Worm (Caenorhabditis elegans) whole organism, L3 larva: ENCODE data around the gene gid-7.

ENCODE experiments used
- aly-2 ChIP-seq: fragments of 150-350 bp; optimal IDR thresholded peaks from 2 replicates; lab custom pipeline; 2014; ENCODE audit warnings: missing biosample characterization, missing genetic modification characterization
- egl-27 ChIP-seq: sonication (generic microtip); optimal IDR thresholded peaks from 4 replicates; lab custom pipeline; 2017; ENCODE audit warnings: missing biosample characterization, missing genetic modification reagents, missing genetic modification characterization
- fkh-10 ChIP-seq: sonication (generic microtip); optimal IDR thresholded peaks from 2 replicates; lab custom pipeline; 2017; ENCODE audit warnings: missing biosample characterization, missing genetic modification reagents, missing genetic modification characterization
- fos-1 ChIP-seq: fragments of 150-350 bp; optimal IDR thresholded peaks from 2 replicates; lab custom pipeline; 2014; ENCODE audit warnings: missing biosample characterization, missing genetic modification characterization
- jun-1 ChIP-seq: fragments of 150-350 bp; optimal IDR thresholded peaks from 2 replicates; lab custom pipeline; 2014; ENCODE audit warnings: missing biosample characterization, missing genetic modification reagents, missing genetic modification characterization
- nhr-28 ChIP-seq: fragments of 150-350 bp; optimal IDR thresholded peaks from 2 replicates; lab custom pipeline; 2014; ENCODE audit warnings: missing biosample characterization, missing genetic modification characterization
- pha-4 ChIP-seq: fragments of 150-350 bp; optimal IDR thresholded peaks from 2 replicates; lab custom pipeline; 2014; ENCODE audit warnings: missing biosample characterization, missing genetic modification reagents, missing genetic modification characterization
- tbx-2 ChIP-seq: sonication (generic microtip); optimal IDR thresholded peaks from 2 replicates; lab custom pipeline; 2016; ENCODE audit warnings: mild to moderate bottlenecking, missing genetic modification characterization, missing compliant biosample characterization

DNA sequence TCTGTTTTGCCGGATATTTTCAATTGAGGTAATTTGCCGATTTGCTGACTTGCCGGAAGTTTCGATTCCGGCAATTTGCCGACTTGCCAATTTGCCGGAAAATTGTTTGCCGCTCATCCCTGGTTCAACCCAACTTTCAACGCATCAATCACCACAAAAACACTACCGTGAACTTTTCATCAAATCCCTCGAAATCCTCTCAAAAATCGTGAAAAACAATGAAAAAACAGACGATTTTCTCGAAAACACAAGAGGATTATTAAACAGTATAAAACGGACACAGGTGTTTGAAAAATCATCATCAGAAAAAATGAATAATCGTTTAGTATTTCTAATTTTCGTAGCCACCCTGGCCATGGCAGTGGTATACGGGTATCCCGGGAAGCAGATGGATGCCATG, 10.0 kb upstream of the gid-7 start, which contains the start of gene Y39H10A.1:
- no peak for TF ChIP-seq egl-27
- no peak for TF ChIP-seq nhr-28 (tag; lab: Kevin White, UChicago)
- no peak for TF ChIP-seq pha-4 (tag; lab: Kevin White, UChicago)
- no peak for TF ChIP-seq jun-1 (tag; lab: Kevin White, UChicago)
- no peak for TF ChIP-seq fkh-10
- TF ChIP-seq fos-1 (tag; lab: Kevin White, UChicago) = no peak
- no peak for TF ChIP-seq tbx-2 (tag; lab: Kevin White, UChicago)
- TF ChIP-seq aly-2 (tag; lab: Kevin White, UChicago) = no peak
